Worm (Caenorhabditis elegans) whole organism, early embryonic: ENCODE measurements around the gene K01D12.15.

Experiments
- F13C5.2 ChIP-seq: sonication (generic microtip); optimal IDR thresholded peaks from 2 replicates; lab custom pipeline; 2017; ENCODE audit warnings: mild to moderate bottlenecking, missing genetic modification characterization, inconsistent platforms, missing compliant biosample characterization
- aly-1 ChIP-seq: sonication (generic microtip); optimal IDR thresholded peaks from 2 replicates; lab custom pipeline; 2016; ENCODE audit warnings: missing genetic modification characterization, missing compliant biosample characterization
- ama-1 ChIP-seq: fragments of 150-350 bp; optimal IDR thresholded peaks from 2 replicates; lab custom pipeline; 2014
- ceh-36 ChIP-seq: sonication (generic microtip); optimal IDR thresholded peaks from 2 replicates; lab custom pipeline; 2016; ENCODE audit warnings: missing genetic modification characterization, inconsistent platforms, missing compliant biosample characterization
- ets-7 ChIP-seq: sonication (generic microtip); optimal IDR thresholded peaks from 2 replicates; lab custom pipeline; 2016; ENCODE audit warnings: missing genotype, missing genetic modification characterization, missing compliant biosample characterization
- flt-1 ChIP-seq: fragments of 200-800 bp; sonication (Bioruptor generic); IDR thresholded peaks from 2 replicates; pipeline ENCODE4 v1.3.6; 2022; ENCODE audit warnings: missing genetic modification characterization, missing compliant biosample characterization
- hmbx-1 ChIP-seq: sonication (generic microtip); optimal IDR thresholded peaks from 2 replicates; lab custom pipeline; 2016; ENCODE audit warnings: mild to moderate bottlenecking, missing genetic modification characterization, missing compliant biosample characterization
- scrt-1 ChIP-seq: fragments of 200-800 bp; sonication (Bioruptor generic); IDR thresholded peaks from 2 replicates; pipeline ENCODE4 v1.3.6; 2022; ENCODE audit warnings: missing genetic modification characterization, missing compliant biosample characterization
- sea-1 ChIP-seq: fragments of 200-800 bp; sonication (Bioruptor generic); conservative IDR thresholded peaks from 2 replicates; pipeline ENCODE4 v1.3.6; 2022; ENCODE audit warnings: missing genetic modification characterization, missing compliant biosample characterization
- tbx-11 ChIP-seq: fragments of 200-800 bp; sonication (Bioruptor generic); IDR thresholded peaks from 2 replicates; pipeline ENCODE4 v1.3.6; 2022; ENCODE audit warnings: missing genetic modification characterization, missing compliant biosample characterization
- tbx-37 ChIP-seq: fragments of 200-800 bp; sonication (Bioruptor generic); conservative IDR thresholded peaks from 2 replicates; pipeline ENCODE4 v1.3.6; 2022; ENCODE audit warnings: missing genetic modification reagents, missing genetic modification characterization, missing compliant biosample characterization

DNA sequence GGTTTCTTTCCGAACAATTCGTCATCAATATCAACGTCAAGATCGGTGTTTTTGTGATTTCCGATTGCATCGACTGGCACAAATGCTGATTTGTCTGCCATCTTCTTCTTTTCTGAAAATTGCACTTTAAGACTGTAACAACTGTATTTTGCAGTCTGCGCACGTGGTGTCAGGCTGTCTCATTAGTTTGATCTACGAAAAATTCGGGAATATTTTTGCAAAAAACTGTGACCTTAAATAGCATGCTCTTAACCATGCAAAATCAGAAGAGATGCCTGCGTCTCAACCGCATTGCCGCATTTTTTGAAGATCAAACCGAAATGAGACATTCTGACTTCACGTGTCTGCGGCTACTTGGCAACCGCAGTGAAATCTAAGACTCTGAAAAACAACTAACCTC, 15.1 kb downstream of the K01D12.15 start, which contains the start of gene K01D12.7:
- TF ChIP-seq ama-1 (lab: Kevin White, UChicago) (no peak), ceh-36 (tag; lab: Kevin White, UChicago) (no peak), tbx-37 (no peak), scrt-1 (GFP tag; lab: Robert Waterston, UW) (no peak), aly-1 (tag; lab: Kevin White, UChicago) (no peak), hmbx-1 (no peak), F13C5.2 (tag; lab: Kevin White, UChicago) (no peak), flt-1 (no peak), tbx-11 (no peak), ets-7 (tag; lab: Kevin White, UChicago) (no peak), sea-1 (GFP tag; lab: Robert Waterston, UW) (no peak)
